Fruit fly (Drosophila melanogaster): ENCODE data around the gene btn.

btn gene

dm6 chr3R:22624737-22625136, 38.3 kb upstream of the btn start:
- TF ChIP-seq ey (GFP tag; optimal IDR thresholded peaks at IDR 0.05) (peak; percentile 64), fru (GFP tag; optimal IDR thresholded peaks at IDR 0.05) (peak; percentile 79), OdsH (GFP tag; optimal IDR thresholded peaks at IDR 0.05) (peak; percentile 37), rgr (GFP tag; optimal IDR thresholded peaks at IDR 0.05) (peak; percentile 31), Sp1 (GFP tag; optimal IDR thresholded peaks at IDR 0.05) (peak; percentile 39), HLH106 (tag; optimal IDR thresholded peaks at IDR 0.05) (peak; percentile 53), tai (GFP tag; optimal IDR thresholded peaks at IDR 0.05) (no peak), jim (GFP tag; optimal IDR thresholded peaks at IDR 0.05) (no peak), br (GFP tag; optimal IDR thresholded peaks at IDR 0.05) (peak; percentile 76), sv (GFP tag; optimal IDR thresholded peaks at IDR 0.05) (peak; percentile 10), brk (GFP tag; optimal IDR thresholded peaks at IDR 0.05) (no peak), h (GFP tag; optimal IDR thresholded peaks at IDR 0.05) (peak; percentile 73), psq (GFP tag; optimal IDR thresholded peaks at IDR 0.05) (peak; percentile 28), Dif (GFP tag; optimal IDR thresholded peaks at IDR 0.05; ENCODE audit: partially characterized antibody) (no peak)

- TF ChIP-seq brk (GFP tag; optimal IDR thresholded peaks at IDR 0.05): no peak
- no peak for TF ChIP-seq lola (GFP tag; optimal IDR thresholded peaks at IDR 0.05)
- TF ChIP-seq br (GFP tag; optimal IDR thresholded peaks at IDR 0.05): no peak
- no peak for TF ChIP-seq usp (GFP tag; optimal IDR thresholded peaks at IDR 0.05)
- TF ChIP-seq pan (optimal IDR thresholded peaks at IDR 0.05): no peak
- TF ChIP-seq Mio (GFP tag; optimal IDR thresholded peaks at IDR 0.05): no peak
- no peak for TF ChIP-seq N (GFP tag; optimal IDR thresholded peaks at IDR 0.05)
- TF ChIP-seq ey (GFP tag; optimal IDR thresholded peaks at IDR 0.05): no peak
- TF ChIP-seq rgr (GFP tag; optimal IDR thresholded peaks at IDR 0.05): no peak
- TF ChIP-seq jim (GFP tag; optimal IDR thresholded peaks at IDR 0.05): no peak
- TF ChIP-seq CG32264 (GFP tag; optimal IDR thresholded peaks at IDR 0.05): no peak
These were observed 31.9 kb upstream of the btn start, which contains the start of gene mRpL45 for dm6 chr3R:22618280-22618679. mRpL45 (plus strand) TSS chr3R:22618492.

- TF ChIP-seq sv (GFP tag; optimal IDR thresholded peaks at IDR 0.05) (no peak), rgr (GFP tag; optimal IDR thresholded peaks at IDR 0.05) (no peak), Rel (GFP tag; optimal IDR thresholded peaks at IDR 0.05) (no peak), Rel (tag; optimal IDR thresholded peaks at IDR 0.05) (no peak), Abd-B (GFP tag; optimal IDR thresholded peaks at IDR 0.05) (no peak), Jra (GFP tag; optimal IDR thresholded peaks at IDR 0.05) (no peak), Vsx2 (GFP tag; optimal IDR thresholded peaks at IDR 0.05; ENCODE audit: partially characterized antibody) (no peak), dsf (GFP tag; optimal IDR thresholded peaks at IDR 0.05; ENCODE audit: borderline replicate concordance) (no peak), brk (GFP tag; optimal IDR thresholded peaks at IDR 0.05) (no peak), CG9705 (GFP tag; optimal IDR thresholded peaks at IDR 0.05) (no peak), Hnf4 (GFP tag; optimal IDR thresholded peaks at IDR 0.05) (no peak), jim (GFP tag; optimal IDR thresholded peaks at IDR 0.05) (no peak), usp (GFP tag; optimal IDR thresholded peaks at IDR 0.05) (no peak)
These were observed 29.8 kb upstream of the btn start, which contains the start of gene CG31161 for dm6 chr3R:22616211-22616610. CG31161 (plus strand) TSS chr3R:22616511.

DNA sequence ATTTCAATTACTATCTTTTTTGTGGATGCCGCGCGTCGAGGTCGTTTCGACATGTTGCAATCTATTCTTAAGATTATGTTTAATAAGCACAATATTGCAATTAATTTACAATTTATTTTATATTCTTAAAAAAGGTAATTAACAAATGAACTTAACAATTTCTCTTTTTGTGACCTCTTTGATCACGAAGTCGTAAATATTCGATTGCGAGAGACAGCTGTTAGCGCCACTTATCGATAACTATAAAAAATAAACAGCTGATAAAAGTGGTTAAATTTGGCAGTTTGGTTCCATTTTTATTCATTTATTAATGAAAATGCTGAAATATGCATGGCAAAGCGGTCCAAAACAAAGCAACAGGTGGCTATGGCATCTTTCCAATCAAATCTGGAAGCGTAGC, 27.0 kb upstream of the btn start, which contains the start of the genes CG31156 and mRRF2:
Gene CG31156, minus strand, starts transcription at position 209 of the 400 bp plus-strand sequence.
Gene mRRF2, plus strand, starts transcription at position 239 of the 400 bp plus-strand sequence.
- TF ChIP-seq GATAd (GFP tag; optimal IDR thresholded peaks at IDR 0.05): no peak
- no peak for TF ChIP-seq h (GFP tag; optimal IDR thresholded peaks at IDR 0.05)
- no peak for TF ChIP-seq br (GFP tag; optimal IDR thresholded peaks at IDR 0.05)
- no peak for TF ChIP-seq psq (GFP tag; optimal IDR thresholded peaks at IDR 0.05)
- no peak for TF ChIP-seq jim (GFP tag; optimal IDR thresholded peaks at IDR 0.05)
- TF ChIP-seq Sp1 (GFP tag; optimal IDR thresholded peaks at IDR 0.05): no peak
- no peak for TF ChIP-seq Dif (GFP tag; optimal IDR thresholded peaks at IDR 0.05; ENCODE audit: partially characterized antibody)
- no peak for TF ChIP-seq Abd-B (GFP tag; optimal IDR thresholded peaks at IDR 0.05)
- no peak for TF ChIP-seq Mio (GFP tag; optimal IDR thresholded peaks at IDR 0.05)
- TF ChIP-seq tai (GFP tag; optimal IDR thresholded peaks at IDR 0.05): no peak
- TF ChIP-seq fru (GFP tag; optimal IDR thresholded peaks at IDR 0.05): no peak
- no peak for TF ChIP-seq dl (GFP tag; optimal IDR thresholded peaks at IDR 0.05; ENCODE audit: insufficient read depth in 1 of 2, partially characterized antibody in 2 of 2)
- no peak for TF ChIP-seq Hr78 (GFP tag; optimal IDR thresholded peaks at IDR 0.05)
- no peak for TF ChIP-seq Hr83 (GFP tag; optimal IDR thresholded peaks at IDR 0.05; ENCODE audit: poor library complexity, severe bottlenecking)
- TF ChIP-seq HLH106 (tag; optimal IDR thresholded peaks at IDR 0.05): no peak
- TF ChIP-seq ey (GFP tag; optimal IDR thresholded peaks at IDR 0.05): no peak
- TF ChIP-seq Hnf4 (GFP tag; optimal IDR thresholded peaks at IDR 0.05): no peak
- no peak for TF ChIP-seq foxo (GFP tag; optimal IDR thresholded peaks at IDR 0.05)

Data from whole organism, wandering third instar larva.